Worm (Caenorhabditis elegans) whole organism, mixed stage, embryonic: ENCODE measurements around the gene cyn-9.

Experiments
- M03D4.4 ChIP-seq: sonication (generic microtip); optimal IDR thresholded peaks from 2 replicates; lab custom pipeline; 2017; ENCODE audit warnings: mild to moderate bottlenecking, missing genetic modification characterization, missing compliant biosample characterization
- ceh-39 ChIP-seq: fragments of 150-350 bp; optimal IDR thresholded peaks from 2 replicates; lab custom pipeline; 2014; ENCODE audit warnings: missing biosample characterization, missing genetic modification characterization
- elt-3 ChIP-seq: fragments of 150-350 bp; optimal IDR thresholded peaks from 2 replicates; lab custom pipeline; 2014; ENCODE audit warnings: missing biosample characterization, missing genetic modification characterization
- mls-2 ChIP-seq: sonication (generic microtip); optimal IDR thresholded peaks from 2 replicates; lab custom pipeline; 2016; ENCODE audit warnings: mild to moderate bottlenecking, missing genetic modification characterization, moderate library complexity, missing compliant biosample characterization
- nhr-12 ChIP-seq: fragments of 150-350 bp; optimal IDR thresholded peaks from 2 replicates; lab custom pipeline; 2014; ENCODE audit warnings: missing biosample characterization, missing genetic modification characterization
- nhr-237 ChIP-seq: fragments of 150-350 bp; optimal IDR thresholded peaks from 2 replicates; lab custom pipeline; 2014; ENCODE audit warnings: missing biosample characterization, missing genetic modification characterization
- nhr-28 ChIP-seq: fragments of 150-350 bp; optimal IDR thresholded peaks from 2 replicates; lab custom pipeline; 2014; ENCODE audit warnings: missing biosample characterization, missing genetic modification characterization
- pha-4 ChIP-seq: fragments of 150-350 bp; optimal IDR thresholded peaks from 2 replicates; lab custom pipeline; 2018; ENCODE audit warnings: missing biosample characterization, missing genetic modification reagents, missing genetic modification characterization
- snpc-4 ChIP-seq: fragments of 150-350 bp; optimal IDR thresholded peaks from 2 replicates; lab custom pipeline; 2014; ENCODE audit warnings: missing biosample characterization, missing genetic modification characterization
- unc-39 ChIP-seq: fragments of 150-350 bp; optimal IDR thresholded peaks from 2 replicates; lab custom pipeline; 2014; ENCODE audit warnings: missing biosample characterization, missing genetic modification characterization
- unc-62 ChIP-seq: fragments of 150-350 bp; optimal IDR thresholded peaks from 2 replicates; lab custom pipeline; 2014; ENCODE audit warnings: missing biosample characterization, missing genetic modification reagents, missing genetic modification characterization
- ztf-11 ChIP-seq: fragments of 150-350 bp; optimal IDR thresholded peaks from 2 replicates; lab custom pipeline; 2014; ENCODE audit warnings: missing biosample characterization, missing genetic modification characterization

ce11 chrIII:3670984-3671383 lies 28.5 kb downstream of the cyn-9 start:
- no peak for TF ChIP-seq pha-4 (tag; lab: Kevin White, UChicago)
- TF ChIP-seq M03D4.4 (tag; lab: Kevin White, UChicago): no peak
- no peak for TF ChIP-seq unc-62 (GFP tag; lab: Kevin White, UChicago)
- no peak for TF ChIP-seq nhr-237
- no peak for TF ChIP-seq nhr-12
- no peak for TF ChIP-seq nhr-28 (tag; lab: Kevin White, UChicago)
- TF ChIP-seq snpc-4 (tag; lab: Kevin White, UChicago): no peak
- TF ChIP-seq unc-39 (tag; lab: Kevin White, UChicago): no peak
- TF ChIP-seq ztf-11 (tag; lab: Kevin White, UChicago): no peak
- no peak for TF ChIP-seq mls-2
- no peak for TF ChIP-seq elt-3 (tag; lab: Kevin White, UChicago)
- TF ChIP-seq ceh-39 (tag; lab: Kevin White, UChicago): no peak
